Worm (Caenorhabditis elegans) whole organism, L1 larva: ENCODE measurements around the gene sek-6.

Experiments
- ceh-82 ChIP-seq, 3 experiments: fragments of 150-350 bp in 1 of 3; sonication (generic microtip) in 2 of 3; optimal IDR thresholded peaks; 2 replicates each; lab custom pipeline; 2014 to 2017; ENCODE audit warnings: missing biosample characterization in 3 of 3, missing genetic modification characterization in 3 of 3
- ceh-90 ChIP-seq: sonication (generic microtip); optimal IDR thresholded peaks from 2 replicates; lab custom pipeline; 2016; ENCODE audit warnings: missing genetic modification characterization, missing compliant biosample characterization
- egl-27 ChIP-seq, 2 experiments: fragments of 150-350 bp in 1 of 2; sonication (generic microtip); optimal IDR thresholded peaks; 3 replicates each; lab custom pipeline; 2017 to 2018; ENCODE audit warnings: missing biosample characterization in 2 of 2, missing genetic modification characterization in 2 of 2, missing genetic modification reagents in 2 of 2
- fkh-4 ChIP-seq: sonication (generic microtip); optimal IDR thresholded peaks from 2 replicates; lab custom pipeline; 2016; ENCODE audit warnings: missing compliant biosample characterization, missing genetic modification characterization, borderline replicate concordance
- fos-1 ChIP-seq: fragments of 150-350 bp; optimal IDR thresholded peaks from 2 replicates; lab custom pipeline; 2014; ENCODE audit warnings: missing biosample characterization, missing genetic modification characterization
- lsy-2 ChIP-seq, 2 experiments: fragments of 150-350 bp; optimal IDR thresholded peaks; 2 replicates each; lab custom pipeline; 2014; ENCODE audit warnings: missing biosample characterization in 2 of 2, missing genetic modification characterization in 2 of 2
- nhr-28 ChIP-seq: fragments of 150-350 bp; optimal IDR thresholded peaks from 2 replicates; lab custom pipeline; 2014; ENCODE audit warnings: missing biosample characterization, missing genetic modification characterization
- nhr-84 ChIP-seq: sonication (generic microtip); optimal IDR thresholded peaks from 2 replicates; lab custom pipeline; 2017; ENCODE audit warnings: missing biosample characterization, missing genetic modification characterization
- unc-30 ChIP-seq: sonication (generic microtip); optimal IDR thresholded peaks from 2 replicates; lab custom pipeline; 2017; ENCODE audit warnings: missing biosample characterization, missing genetic modification characterization

- no peak for TF ChIP-seq lsy-2 (tag; optimal IDR thresholded peaks at IDR 0.05; lab: Kevin White, UChicago)
- TF ChIP-seq ceh-90 = no peak
- no peak for TF ChIP-seq fos-1 (tag; lab: Kevin White, UChicago)
- no peak for TF ChIP-seq nhr-84 (tag; lab: Kevin White, UChicago)
- no peak for TF ChIP-seq fkh-4 (tag; lab: Kevin White, UChicago)
- no peak for TF ChIP-seq unc-30 (tag; lab: Kevin White, UChicago)
- TF ChIP-seq egl-27 (tag; optimal IDR thresholded peaks at IDR 0.05; lab: Kevin White, UChicago) = no peak
- no peak for TF ChIP-seq nhr-28 (tag; lab: Kevin White, UChicago)
- TF ChIP-seq ceh-82 (tag; optimal IDR thresholded peaks at IDR 0.05; lab: Kevin White, UChicago) = no peak
Measured at ce11 chrX:10047325-10047724, 16.4 kb downstream of the sek-6 start, which contains the start of gene ZC374.2.
